Worm (Caenorhabditis elegans) whole organism, early embryonic: Measurements from ENCODE around the gene srh-18.

ENCODE experiments used
- B0310.2 ChIP-seq: sonication (generic microtip); optimal IDR thresholded peaks from 2 replicates; lab custom pipeline; 2016; ENCODE audit warnings: mild to moderate bottlenecking, missing genetic modification characterization, missing compliant biosample characterization
- F13C5.2 ChIP-seq: sonication (generic microtip); optimal IDR thresholded peaks from 2 replicates; lab custom pipeline; 2017; ENCODE audit warnings: mild to moderate bottlenecking, missing genetic modification characterization, inconsistent platforms, missing compliant biosample characterization
- aly-1 ChIP-seq: sonication (generic microtip); optimal IDR thresholded peaks from 2 replicates; lab custom pipeline; 2016; ENCODE audit warnings: missing genetic modification characterization, missing compliant biosample characterization
- ama-1 ChIP-seq: fragments of 150-350 bp; optimal IDR thresholded peaks from 2 replicates; lab custom pipeline; 2014
- ceh-13 ChIP-seq: fragments of 200-800 bp; sonication (Bioruptor generic); optimal IDR thresholded peaks from 2 replicates; lab custom pipeline; 2018; ENCODE audit warnings: mild to moderate bottlenecking, missing genetic modification characterization, missing compliant biosample characterization
- ceh-36 ChIP-seq: sonication (generic microtip); optimal IDR thresholded peaks from 2 replicates; lab custom pipeline; 2016; ENCODE audit warnings: missing genetic modification characterization, inconsistent platforms, missing compliant biosample characterization
- ets-7 ChIP-seq: sonication (generic microtip); optimal IDR thresholded peaks from 2 replicates; lab custom pipeline; 2016; ENCODE audit warnings: missing genotype, missing genetic modification characterization, missing compliant biosample characterization
- flt-1 ChIP-seq: fragments of 200-800 bp; sonication (Bioruptor generic); IDR thresholded peaks from 2 replicates; pipeline ENCODE4 v1.3.6; 2022; ENCODE audit warnings: missing genetic modification characterization, missing compliant biosample characterization
- hmbx-1 ChIP-seq: sonication (generic microtip); optimal IDR thresholded peaks from 2 replicates; lab custom pipeline; 2016; ENCODE audit warnings: mild to moderate bottlenecking, missing genetic modification characterization, missing compliant biosample characterization
- hmg-4 ChIP-seq: fragments of 200-800 bp; sonication (Bioruptor generic); optimal IDR thresholded peaks from 2 replicates; lab custom pipeline; 2018; ENCODE audit warnings: mild to moderate bottlenecking, missing genetic modification characterization, missing compliant biosample characterization
- hnd-1 ChIP-seq: sonication (generic microtip); optimal IDR thresholded peaks from 2 replicates; lab custom pipeline; 2016; ENCODE audit warnings: missing genetic modification characterization, missing compliant biosample characterization
- pes-1 ChIP-seq: fragments of 200-800 bp; sonication (Bioruptor generic); IDR thresholded peaks from 2 replicates; pipeline ENCODE4 v1.3.6; 2022; ENCODE audit warnings: missing genetic modification reagents, missing genetic modification characterization, missing compliant biosample characterization
- scrt-1 ChIP-seq: fragments of 200-800 bp; sonication (Bioruptor generic); IDR thresholded peaks from 2 replicates; pipeline ENCODE4 v1.3.6; 2022; ENCODE audit warnings: missing genetic modification characterization, missing compliant biosample characterization
- sea-1 ChIP-seq: fragments of 200-800 bp; sonication (Bioruptor generic); conservative IDR thresholded peaks from 2 replicates; pipeline ENCODE4 v1.3.6; 2022; ENCODE audit warnings: missing genetic modification characterization, missing compliant biosample characterization
- tbx-11 ChIP-seq: fragments of 200-800 bp; sonication (Bioruptor generic); IDR thresholded peaks from 2 replicates; pipeline ENCODE4 v1.3.6; 2022; ENCODE audit warnings: missing genetic modification characterization, missing compliant biosample characterization
- tbx-37 ChIP-seq: fragments of 200-800 bp; sonication (Bioruptor generic); conservative IDR thresholded peaks from 2 replicates; pipeline ENCODE4 v1.3.6; 2022; ENCODE audit warnings: missing genetic modification reagents, missing genetic modification characterization, missing compliant biosample characterization
- tra-4 ChIP-seq: sonication (generic microtip); optimal IDR thresholded peaks from 2 replicates; lab custom pipeline; 2017; ENCODE audit warnings: missing genetic modification characterization, missing compliant biosample characterization

Gene srh-18

ce11 chrV:13335883-13336419 is 17.7 kb downstream of the srh-18 start, which contains the start of gene C50B6.9:
Gene C50B6.9, plus strand, starts transcription at chrV:13336369.
- TF ChIP-seq sea-1 (GFP tag; lab: Robert Waterston, UW) (no peak), ama-1 (lab: Kevin White, UChicago) (no peak)

ce11 chrV:13338037-13338436 is 19.8 kb downstream of the srh-18 start:
- TF ChIP-seq B0310.2 (tag; lab: Kevin White, UChicago) (no peak), tbx-37 (no peak), hmbx-1 (tag; lab: Kevin White, UChicago) (no peak), flt-1 (GFP tag; lab: Robert Waterston, UW) (no peak)

DNA sequence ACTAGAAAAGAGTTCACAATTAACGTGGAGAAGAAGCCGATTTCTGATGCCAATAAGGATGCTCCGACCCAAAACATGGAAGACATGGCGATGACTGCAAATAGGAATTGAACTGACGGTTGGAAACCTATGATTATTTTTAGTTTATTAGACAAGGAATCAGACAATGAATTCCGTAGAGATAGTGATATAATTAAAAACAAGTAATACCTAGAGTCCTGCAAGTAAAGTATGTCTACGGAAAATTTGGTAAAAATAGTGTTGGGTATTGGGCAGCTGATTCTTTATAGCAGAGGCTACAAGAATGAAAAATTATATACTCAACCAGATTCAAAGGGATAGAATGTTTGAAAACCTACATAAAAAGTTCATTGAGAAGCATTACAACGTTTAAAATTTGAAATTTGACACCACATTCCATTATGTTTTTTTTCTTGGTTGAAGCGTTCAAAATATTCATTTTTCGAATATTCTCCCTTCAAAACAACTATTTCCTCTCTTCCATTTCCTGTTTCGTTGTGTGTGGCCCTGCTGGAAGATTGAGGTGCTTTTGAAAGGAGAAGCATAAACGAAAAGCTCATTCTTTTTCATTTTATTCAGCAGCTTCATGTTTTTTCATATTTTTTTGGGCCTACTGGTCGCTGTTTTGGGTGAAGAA is 21.5 kb downstream of the srh-18 start, which contains the start of the genes str-4 and lgc-48:
Gene str-4 (minus strand): TSS at position 101 of the 658 bp plus-strand sequence.
Gene lgc-48 (plus strand): TSS at position 608 of the 658 bp plus-strand sequence.
- no peak for TF ChIP-seq hmbx-1 (tag; lab: Kevin White, UChicago)
- no peak for TF ChIP-seq flt-1 (GFP tag; lab: Robert Waterston, UW)
- TF ChIP-seq tbx-37, result no peak
- TF ChIP-seq tra-4 (tag; lab: Kevin White, UChicago), result no peak
- TF ChIP-seq pes-1 (GFP tag; lab: Robert Waterston, UW), result no peak
- no peak for TF ChIP-seq hmg-4 (GFP tag; lab: Kevin White, UChicago)
- no peak for TF ChIP-seq F13C5.2
- no peak for TF ChIP-seq ceh-36 (tag; lab: Kevin White, UChicago)
- TF ChIP-seq ama-1 (lab: Kevin White, UChicago), result no peak
- TF ChIP-seq ets-7 (tag; lab: Kevin White, UChicago), result no peak

DNA sequence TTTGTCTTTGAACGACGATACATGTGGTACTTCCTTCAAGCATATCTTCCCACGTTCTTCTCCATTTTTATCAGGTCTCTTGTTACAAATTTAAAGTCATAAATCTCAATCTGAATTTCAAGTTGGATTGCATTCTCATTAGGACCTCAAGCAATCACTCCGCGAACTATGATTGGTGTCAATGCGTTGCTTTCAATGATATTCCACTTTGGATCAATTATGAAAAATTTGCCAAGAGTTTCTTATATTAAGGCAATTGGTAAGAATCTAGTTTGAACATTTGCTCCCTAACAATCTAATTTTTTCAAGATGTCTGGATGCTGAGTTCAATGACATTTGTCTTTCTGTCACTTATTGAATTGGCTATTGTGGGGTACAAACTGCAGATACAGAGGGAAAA is 24.0 kb downstream of the srh-18 start:
- no peak for TF ChIP-seq tbx-37
- TF ChIP-seq hmbx-1 (tag; lab: Kevin White, UChicago), result no peak

DNA sequence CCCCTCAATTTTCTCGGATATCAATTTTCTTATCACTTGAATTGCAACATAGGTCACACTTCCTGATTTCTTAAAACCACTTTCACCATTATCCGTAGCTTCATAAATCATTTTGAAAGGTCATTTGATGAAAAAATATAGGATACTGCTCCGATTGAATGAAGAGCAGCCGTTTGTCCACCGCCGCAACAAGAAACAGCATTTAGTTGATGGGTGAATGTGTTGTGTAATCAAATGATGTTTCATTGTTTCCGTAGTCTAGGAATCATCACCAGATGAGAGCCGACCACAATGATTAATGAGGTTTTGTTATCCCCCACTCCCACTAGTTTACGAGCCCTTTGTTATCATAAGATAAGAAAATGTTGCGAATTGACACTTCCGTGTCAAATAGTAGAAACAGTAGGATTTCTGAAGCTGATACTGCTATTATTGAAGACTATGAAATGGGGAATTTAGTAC is 27.6 kb downstream of the srh-18 start, which contains the start of gene twk-43:
Gene twk-43 (plus strand): TSS at position 412 of the 462 bp plus-strand sequence.
- TF ChIP-seq sea-1 (GFP tag; lab: Robert Waterston, UW), result no peak
- no peak for TF ChIP-seq ceh-13 (GFP tag; lab: Kevin White, UChicago)
- TF ChIP-seq flt-1 (GFP tag; lab: Robert Waterston, UW), result no peak
- no peak for TF ChIP-seq ama-1 (lab: Kevin White, UChicago)
- no peak for TF ChIP-seq F13C5.2
- no peak for TF ChIP-seq ceh-36 (tag; lab: Kevin White, UChicago)
- no peak for TF ChIP-seq scrt-1 (GFP tag; lab: Robert Waterston, UW)
- TF ChIP-seq tbx-37, result no peak
- no peak for TF ChIP-seq aly-1 (tag; lab: Kevin White, UChicago)
- TF ChIP-seq hnd-1 (tag; lab: Kevin White, UChicago), result no peak
- no peak for TF ChIP-seq B0310.2 (tag; lab: Kevin White, UChicago)

- TF ChIP-seq ceh-36 (tag; lab: Kevin White, UChicago), result no peak
- no peak for TF ChIP-seq F13C5.2
These were observed 32.0 kb downstream of the srh-18 start for ce11 chrV:13350302-13350701.

DNA sequence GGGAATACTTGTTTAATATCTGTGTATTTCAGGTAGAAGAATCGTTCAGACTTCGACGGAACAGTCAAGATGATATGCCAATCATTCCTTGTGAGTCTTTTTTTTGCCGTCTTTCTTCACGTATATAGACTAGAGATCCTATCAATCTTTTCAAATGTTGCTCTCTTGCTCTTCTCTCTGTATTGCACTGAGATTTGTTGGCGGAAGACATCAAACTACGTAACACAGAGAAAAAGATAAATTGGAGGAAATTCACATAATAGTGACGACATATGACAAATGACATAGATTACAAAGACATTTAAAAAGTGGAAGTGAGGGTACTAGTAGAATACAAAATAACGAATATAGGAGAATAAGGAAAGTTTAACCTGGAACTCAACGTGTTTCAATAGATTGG is 33.5 kb downstream of the srh-18 start:
- TF ChIP-seq flt-1 (GFP tag; lab: Robert Waterston, UW), result no peak
- no peak for TF ChIP-seq ama-1 (lab: Kevin White, UChicago)
- no peak for TF ChIP-seq B0310.2 (tag; lab: Kevin White, UChicago)
- TF ChIP-seq aly-1 (tag; lab: Kevin White, UChicago), result no peak
- no peak for TF ChIP-seq scrt-1 (GFP tag; lab: Robert Waterston, UW)
- no peak for TF ChIP-seq tbx-37
- TF ChIP-seq hmbx-1 (tag; lab: Kevin White, UChicago), result no peak
- no peak for TF ChIP-seq hmg-4 (GFP tag; lab: Kevin White, UChicago)
- TF ChIP-seq pes-1 (GFP tag; lab: Robert Waterston, UW), result no peak
- TF ChIP-seq ets-7 (tag; lab: Kevin White, UChicago), result no peak
- TF ChIP-seq tra-4 (tag; lab: Kevin White, UChicago), result no peak
- TF ChIP-seq tbx-11 (GFP tag; lab: Robert Waterston, UW), result no peak
- TF ChIP-seq F13C5.2, result no peak
- TF ChIP-seq hnd-1 (tag; lab: Kevin White, UChicago), result no peak
- TF ChIP-seq ceh-13 (GFP tag; lab: Kevin White, UChicago), result no peak
- TF ChIP-seq ceh-36 (tag; lab: Kevin White, UChicago), result no peak
- TF ChIP-seq sea-1 (GFP tag; lab: Robert Waterston, UW), result no peak

DNA sequence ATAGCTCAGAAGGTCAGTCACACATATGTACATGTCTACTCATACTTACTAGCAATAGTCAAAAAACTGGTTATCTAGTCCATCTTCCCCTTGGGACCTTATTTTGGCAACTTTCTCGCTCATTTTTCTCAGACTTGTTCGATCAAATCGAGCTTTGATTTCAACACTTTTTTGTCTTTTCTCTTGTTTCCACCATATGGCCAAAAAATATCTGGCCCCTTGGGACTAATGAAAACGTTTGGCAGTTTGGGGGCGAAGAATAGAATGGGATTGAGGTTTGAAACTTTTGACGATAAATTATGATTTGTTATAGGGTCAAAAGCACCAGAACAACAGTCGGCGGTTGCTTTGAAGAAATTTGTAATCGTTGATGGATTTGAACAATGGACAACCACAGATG is 34.2 kb downstream of the srh-18 start:
- TF ChIP-seq scrt-1 (GFP tag; lab: Robert Waterston, UW) (no peak), ceh-36 (tag; lab: Kevin White, UChicago) (no peak), ama-1 (lab: Kevin White, UChicago) (no peak), tra-4 (tag; lab: Kevin White, UChicago) (no peak), tbx-37 (no peak), ceh-13 (GFP tag; lab: Kevin White, UChicago) (no peak), hmg-4 (GFP tag; lab: Kevin White, UChicago) (no peak), B0310.2 (tag; lab: Kevin White, UChicago) (no peak), ets-7 (tag; lab: Kevin White, UChicago) (no peak), hmbx-1 (tag; lab: Kevin White, UChicago) (no peak), F13C5.2 (no peak), hnd-1 (tag; lab: Kevin White, UChicago) (no peak), aly-1 (tag; lab: Kevin White, UChicago) (no peak), tbx-11 (GFP tag; lab: Robert Waterston, UW) (no peak), flt-1 (GFP tag; lab: Robert Waterston, UW) (no peak)
